Fruit fly (Drosophila melanogaster) whole organism, prepupa: ENCODE data around the gene CG1208.
A peak's percentile ranks its signal among the peaks of the same experiment; 100 is the strongest.

Source experiments
- CG11902 ChIP-seq: fragments of 200-800 bp; sonication (Bioruptor generic); optimal IDR thresholded peaks from 3 replicates; lab custom pipeline; 2016; ENCODE audit warnings: missing biosample characterization, missing genetic modification characterization
- CG6276 ChIP-seq: fragments of 200-800 bp; sonication (Bioruptor generic); optimal IDR thresholded peaks from 2 replicates; lab custom pipeline; 2017; ENCODE audit warnings: missing biosample characterization, mild to moderate bottlenecking, missing genetic modification characterization
- CG8319 ChIP-seq: fragments of 200-800 bp; sonication (Bioruptor generic); optimal IDR thresholded peaks from 3 replicates; lab custom pipeline; 2016; ENCODE audit warnings: missing biosample characterization, missing genetic modification characterization
- Eip93F ChIP-seq: fragments of 200-800 bp; sonication (Bioruptor generic); optimal IDR thresholded peaks from 2 replicates; lab custom pipeline; 2016; ENCODE audit warnings: missing biosample characterization, mild to moderate bottlenecking, missing genetic modification characterization
- Ets21C ChIP-seq: fragments of 200-800 bp; sonication (Bioruptor generic); optimal IDR thresholded peaks from 3 replicates; lab custom pipeline; 2016; ENCODE audit warnings: missing biosample characterization, missing genetic modification characterization
- Hr39 ChIP-seq: fragments of 200-800 bp; sonication (Bioruptor generic); optimal IDR thresholded peaks from 2 replicates; lab custom pipeline; 2016; ENCODE audit warnings: missing biosample characterization, missing genetic modification characterization
- Hr4 ChIP-seq: fragments of 200-800 bp; sonication (Bioruptor generic); optimal IDR thresholded peaks from 3 replicates; lab custom pipeline; 2016; ENCODE audit warnings: missing biosample characterization, missing genetic modification characterization
- Met ChIP-seq: fragments of 200-800 bp; sonication (Bioruptor generic); optimal IDR thresholded peaks from 3 replicates; lab custom pipeline; 2016; ENCODE audit warnings: missing biosample characterization, missing genetic modification characterization
- acj6 ChIP-seq: fragments of 200-800 bp; sonication (Bioruptor generic); optimal IDR thresholded peaks from 3 replicates; lab custom pipeline; 2016; ENCODE audit warnings: missing biosample characterization, missing genetic modification characterization
- dsx ChIP-seq: fragments of 200-800 bp; optimal IDR thresholded peaks from 3 replicates; lab custom pipeline; 2019; ENCODE audit warnings: missing biosample characterization, mild to moderate bottlenecking, missing genetic modification characterization, moderate library complexity; ENCODE audit not compliant: poor library complexity, severe bottlenecking
- esn ChIP-seq: fragments of 200-800 bp; sonication (Bioruptor generic); optimal IDR thresholded peaks from 2 replicates; lab custom pipeline; 2016; ENCODE audit warnings: missing biosample characterization, mild to moderate bottlenecking, missing genetic modification characterization, moderate library complexity
- net ChIP-seq: fragments of 200-800 bp; sonication (Bioruptor generic); optimal IDR thresholded peaks from 3 replicates; lab custom pipeline; 2016; ENCODE audit warnings: missing biosample characterization, missing genetic modification characterization

DNA sequence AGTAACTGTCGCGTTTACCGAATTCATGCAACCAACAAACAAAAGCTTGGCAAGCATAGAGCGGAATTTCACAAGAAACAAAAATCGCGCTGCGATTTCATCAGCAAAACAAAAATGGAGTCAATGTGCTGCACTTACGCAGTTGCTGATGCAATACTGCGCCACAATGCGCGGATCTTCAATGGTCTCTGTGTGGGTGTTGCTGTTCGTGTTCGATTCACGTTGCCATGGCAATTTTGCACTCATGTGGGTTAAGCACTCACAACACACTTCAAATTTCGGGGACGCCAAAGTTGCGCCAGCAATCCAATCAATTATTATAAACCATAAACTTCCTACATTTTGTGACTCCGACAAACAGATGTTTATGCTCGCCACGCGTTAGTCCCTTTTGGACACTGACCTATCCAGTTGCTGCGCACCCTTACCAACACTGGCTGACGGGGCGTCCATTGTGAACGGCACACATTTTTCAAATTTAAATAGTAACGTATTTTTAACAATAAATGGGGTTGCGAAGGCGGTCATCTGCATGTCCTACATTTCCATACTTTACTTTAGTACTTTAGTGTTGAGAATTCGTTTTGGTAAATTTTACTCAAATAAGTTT is 30.7 kb downstream of the CG1208 start, which contains the start of gene CG2017:
- peak; percentile 46 for TF ChIP-seq esn (GFP tag; lab: Kevin White, UChicago)
- TF ChIP-seq CG11902 = no peak
- TF ChIP-seq CG6276 (GFP tag; lab: Kevin White, UChicago) = no peak
- TF ChIP-seq Met = peak; percentile 44
- peak; percentile 22 for TF ChIP-seq Hr39 (GFP tag; lab: Kevin White, UChicago)
- TF ChIP-seq Hr4 (GFP tag; lab: Kevin White, UChicago) = no peak
- TF ChIP-seq net (GFP tag; lab: Kevin White, UChicago) = peak; percentile 4
- peak; percentile 34 for TF ChIP-seq dsx (GFP tag; lab: Kevin White, UChicago)
- no peak for TF ChIP-seq Eip93F
- no peak for TF ChIP-seq CG8319 (GFP tag; lab: Kevin White, UChicago)
- no peak for TF ChIP-seq acj6
- TF ChIP-seq Ets21C (GFP tag; lab: Kevin White, UChicago) = peak; percentile 15
